Worm (Caenorhabditis elegans) whole organism, dauer: ENCODE data around the gene bli-1.

Source experiments
- unc-62 ChIP-seq: sonication (generic microtip); optimal IDR thresholded peaks from 2 replicates; lab custom pipeline; 2017; ENCODE audit warnings: missing biosample characterization, missing genetic modification reagents, missing genetic modification characterization

Gene bli-1

DNA sequence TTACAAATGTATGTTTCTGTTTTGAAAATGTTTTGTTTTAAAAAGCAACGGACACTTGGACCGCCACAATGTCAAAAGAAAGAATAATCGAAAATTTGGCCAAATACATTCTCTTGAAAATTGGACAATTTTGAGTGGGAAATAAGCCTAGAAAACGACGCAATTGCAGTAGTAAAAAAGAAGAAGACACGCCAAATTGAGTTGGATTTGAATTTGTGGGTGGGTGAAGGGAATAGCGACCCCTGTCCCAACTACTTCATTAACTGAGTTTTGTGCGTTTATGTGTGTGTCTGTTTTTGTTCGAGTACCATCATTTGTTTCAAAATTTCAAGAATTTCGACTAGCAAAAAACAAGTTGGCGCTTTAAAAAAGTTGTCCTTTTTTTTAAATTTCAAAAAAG is 52.0 kb downstream of the bli-1 start:
- no peak for TF ChIP-seq unc-62 (GFP tag; lab: Kevin White, UChicago)

- no peak for TF ChIP-seq unc-62 (GFP tag; lab: Kevin White, UChicago)
Observed at ce11 chrII:10761653-10762052, 52.9 kb downstream of the bli-1 start.
